Fruit fly (Drosophila melanogaster) whole organism, embryonic: ENCODE measurements around the gene Rab14.
A peak's percentile ranks its signal among the peaks of the same experiment; 100 is the strongest.

ENCODE experiments used
- Ada2b ChIP-seq: fragments of 200-800 bp; sonication (Bioruptor generic); IDR thresholded peaks from 2 replicates; pipeline ENCODE4 v1.3.6; 2022; ENCODE audit warnings: missing biosample characterization, missing genetic modification characterization
- Atf3 ChIP-seq: fragments of 200-800 bp; sonication (Bioruptor generic); optimal IDR thresholded peaks from 3 replicates; lab custom pipeline; 2016; ENCODE audit warnings: missing biosample characterization, missing genetic modification characterization
- Awh ChIP-seq: fragments of 200-800 bp; sonication (Bioruptor generic); IDR thresholded peaks from 2 replicates; pipeline ENCODE4, ENCODE4 v1.3.6; 2022; ENCODE audit warnings: missing biosample characterization, missing genetic modification characterization
- CG10267 ChIP-seq: fragments of 200-800 bp; sonication (Bioruptor generic); optimal IDR thresholded peaks from 2 replicates; lab custom pipeline; 2018; ENCODE audit warnings: missing biosample characterization, mild to moderate bottlenecking, missing genetic modification characterization, moderate library complexity
- CG12104 ChIP-seq: fragments of 200-800 bp; sonication (Bioruptor generic); optimal IDR thresholded peaks from 3 replicates; lab custom pipeline; 2016; ENCODE audit warnings: missing biosample characterization, missing genetic modification characterization
- CG13287 ChIP-seq: fragments of 200-800 bp; sonication (Bioruptor generic); IDR thresholded peaks from 2 replicates; pipeline ENCODE4 v1.3.6; 2022; ENCODE audit warnings: missing biosample characterization, missing genetic modification characterization; ENCODE audit not compliant: partially characterized antibody
- CG14667 ChIP-seq: fragments of 200-800 bp; sonication (Bioruptor generic); IDR thresholded peaks from 2 replicates; pipeline ENCODE4 v1.3.6; 2022; ENCODE audit warnings: missing biosample characterization, missing genetic modification characterization
- CG15073 ChIP-seq: fragments of 200-800 bp; sonication (Bioruptor generic); optimal IDR thresholded peaks from 2 replicates; lab custom pipeline; 2016; ENCODE audit warnings: missing biosample characterization, missing genetic modification characterization
- CG15601 ChIP-seq: fragments of 200-800 bp; sonication (Bioruptor generic); optimal IDR thresholded peaks from 3 replicates; lab custom pipeline; 2019; ENCODE audit warnings: missing biosample characterization, mild to moderate bottlenecking, missing genetic modification characterization, moderate library complexity
- CG17912 ChIP-seq: fragments of 200-800 bp; sonication (Bioruptor generic); optimal IDR thresholded peaks from 2 replicates; lab custom pipeline; 2018; ENCODE audit warnings: missing biosample characterization, mild to moderate bottlenecking, missing genetic modification characterization
- CG18011 ChIP-seq: fragments of 200-800 bp; sonication (Bioruptor generic); optimal IDR thresholded peaks from 2 replicates; lab custom pipeline; 2017; ENCODE audit warnings: missing biosample characterization, missing genetic modification characterization, mild to moderate bottlenecking, moderate library complexity, missing genotype
- CG18619 ChIP-seq: fragments of 200-800 bp; sonication (Bioruptor generic); optimal IDR thresholded peaks from 3 replicates; lab custom pipeline; 2017; ENCODE audit warnings: missing biosample characterization, mild to moderate bottlenecking, missing genetic modification characterization
- CG2678 ChIP-seq: fragments of 200-800 bp; sonication (Bioruptor generic); optimal IDR thresholded peaks from 3 replicates; lab custom pipeline; 2019; ENCODE audit warnings: missing biosample characterization, mild to moderate bottlenecking, missing genetic modification characterization, moderate library complexity
- CG2875 ChIP-seq: fragments of 200-800 bp; sonication (Bioruptor generic); optimal IDR thresholded peaks from 2 replicates; lab custom pipeline; 2017; ENCODE audit warnings: missing biosample characterization, mild to moderate bottlenecking, missing genetic modification characterization, missing genetic modification reagents
- CG6689 ChIP-seq: fragments of 200-800 bp; sonication (Bioruptor generic); IDR thresholded peaks from 2 replicates; pipeline ENCODE4 v1.3.6; 2022; ENCODE audit warnings: missing biosample characterization, missing genetic modification characterization
- CG7357 ChIP-seq: fragments of 200-800 bp; sonication (Bioruptor generic); IDR thresholded peaks from 3 replicates; pipeline ENCODE4 v1.3.6; 2022; ENCODE audit warnings: missing biosample characterization, missing genetic modification characterization
- CG9215 ChIP-seq: fragments of 200-800 bp; sonication (Bioruptor generic); IDR thresholded peaks from 2 replicates; pipeline ENCODE4 v1.3.6; 2022; ENCODE audit warnings: missing biosample characterization, missing genetic modification characterization
- CG9817 ChIP-seq: fragments of 200-800 bp; sonication (Bioruptor generic); optimal IDR thresholded peaks from 2 replicates; lab custom pipeline; 2018; ENCODE audit warnings: missing biosample characterization, mild to moderate bottlenecking, missing genetic modification characterization, moderate library complexity
- CG9876 ChIP-seq: fragments of 200-800 bp; sonication (Bioruptor generic); optimal IDR thresholded peaks from 2 replicates; lab custom pipeline; 2016; ENCODE audit warnings: missing biosample characterization, missing genetic modification characterization
- CkIIα-i1 ChIP-seq: fragments of 200-800 bp; sonication (Bioruptor generic); IDR thresholded peaks from 2 replicates; pipeline ENCODE4 v1.3.6; 2022; ENCODE audit warnings: missing biosample characterization, missing genetic modification characterization
- CoRest ChIP-seq: fragments of 200-800 bp; sonication (Bioruptor generic); optimal IDR thresholded peaks from 3 replicates; lab custom pipeline; 2018; ENCODE audit warnings: missing biosample characterization, mild to moderate bottlenecking, missing genetic modification characterization, moderate library complexity
- Dref ChIP-seq: fragments of 200-800 bp; sonication (Bioruptor generic); IDR thresholded peaks from 2 replicates; pipeline ENCODE4 v1.3.6; 2022; ENCODE audit warnings: missing biosample characterization, missing genetic modification characterization
- HLH3B ChIP-seq: fragments of 200-800 bp; sonication (Bioruptor generic); IDR thresholded peaks from 2 replicates; pipeline ENCODE4 v1.3.6; 2022; ENCODE audit warnings: missing biosample characterization, missing genetic modification characterization
- NfI ChIP-seq: fragments of 200-800 bp; sonication (Bioruptor generic); optimal IDR thresholded peaks from 3 replicates; lab custom pipeline; 2018; ENCODE audit warnings: missing biosample characterization, mild to moderate bottlenecking, missing genetic modification characterization, moderate library complexity
- Ssrp ChIP-seq: fragments of 200-800 bp; sonication (Bioruptor generic); optimal IDR thresholded peaks from 2 replicates; lab custom pipeline; 2018; ENCODE audit warnings: missing biosample characterization, mild to moderate bottlenecking, missing genetic modification characterization, moderate library complexity
- Stat92E ChIP-seq, 3 experiments: fragments of >200 bp in 2 of 3; fragments of 200-800 bp in 1 of 3; sonication (Bioruptor generic) in 1 of 3; optimal IDR thresholded peaks; 2 replicates each; lab custom pipeline; 2017 to 2019; ENCODE audit warnings: missing biosample characterization in 3 of 3, missing genetic modification characterization in 3 of 3, mild to moderate bottlenecking in 1 of 3, moderate library complexity in 1 of 3
- Trl ChIP-seq, 3 experiments: fragments of >200 bp in 2 of 3; fragments of 200-800 bp in 1 of 3; sonication (Bioruptor generic) in 1 of 3; optimal IDR thresholded peaks; 2 replicates in 1 of 3; 3 replicates in 2 of 3; lab custom pipeline; 2016 to 2017; ENCODE audit warnings: missing biosample characterization in 1 of 3, missing genetic modification characterization in 1 of 3
- az2 ChIP-seq: fragments of 200-800 bp; sonication (Bioruptor generic); optimal IDR thresholded peaks from 3 replicates; lab custom pipeline; 2016; ENCODE audit warnings: missing biosample characterization, missing genetic modification characterization
- bowl ChIP-seq: fragments of 200-800 bp; sonication (Bioruptor generic); IDR thresholded peaks from 2 replicates; pipeline ENCODE4 v1.3.6; 2022; ENCODE audit warnings: missing biosample characterization, missing genetic modification characterization
- dm ChIP-seq: fragments of 200-800 bp; sonication (Bioruptor generic); optimal IDR thresholded peaks from 3 replicates; lab custom pipeline; 2016; ENCODE audit warnings: missing biosample characterization, missing genetic modification characterization
- dysf ChIP-seq: fragments of 200-800 bp; sonication (Bioruptor generic); IDR thresholded peaks from 3 replicates; pipeline ENCODE4 v1.3.6; 2022; ENCODE audit warnings: missing biosample characterization, missing genetic modification characterization
- ewg ChIP-seq: fragments of 200-800 bp; sonication (Bioruptor generic); optimal IDR thresholded peaks from 3 replicates; lab custom pipeline; 2017; ENCODE audit warnings: mild to moderate bottlenecking, missing biosample characterization, missing genetic modification reagents, missing genetic modification characterization
- gcm ChIP-seq: fragments of 200-800 bp; sonication (Bioruptor generic); optimal IDR thresholded peaks from 2 replicates; lab custom pipeline; 2019; ENCODE audit warnings: missing biosample characterization, mild to moderate bottlenecking, missing genetic modification characterization, moderate library complexity
- gsb ChIP-seq: fragments of 200-800 bp; sonication (Bioruptor generic); IDR thresholded peaks from 2 replicates; pipeline ENCODE4 v1.3.6; 2022; ENCODE audit warnings: missing biosample characterization, missing genetic modification characterization
- lab ChIP-seq: fragments of 200-800 bp; sonication (Bioruptor generic); optimal IDR thresholded peaks from 3 replicates; lab custom pipeline; 2017; ENCODE audit warnings: missing biosample characterization, missing genetic modification characterization, mild to moderate bottlenecking, moderate library complexity, missing genetic modification reagents
- lbe ChIP-seq: fragments of 200-800 bp; sonication (Bioruptor generic); optimal IDR thresholded peaks from 2 replicates; lab custom pipeline; 2016; ENCODE audit warnings: missing biosample characterization, mild to moderate bottlenecking, missing genetic modification characterization
- lola ChIP-seq, 3 experiments: fragments of >200 bp in 2 of 3; fragments of 200-800 bp in 1 of 3; sonication (Bioruptor generic) in 1 of 3; optimal IDR thresholded peaks; 2 replicates each; lab custom pipeline; 2017 to 2019; ENCODE audit warnings: missing biosample characterization in 3 of 3, missing genetic modification characterization in 3 of 3, mild to moderate bottlenecking in 1 of 3, moderate library complexity in 1 of 3
- maf-S ChIP-seq: fragments of 200-800 bp; sonication (Bioruptor generic); optimal IDR thresholded peaks from 2 replicates; lab custom pipeline; 2016; ENCODE audit warnings: missing biosample characterization, missing genetic modification characterization
- nerfin-1 ChIP-seq: fragments of 200-800 bp; sonication (Bioruptor generic); optimal IDR thresholded peaks from 3 replicates; lab custom pipeline; 2019; ENCODE audit warnings: missing biosample characterization, mild to moderate bottlenecking, missing genetic modification characterization, moderate library complexity
- oc ChIP-seq: fragments of 200-800 bp; sonication (Bioruptor generic); optimal IDR thresholded peaks from 2 replicates; lab custom pipeline; 2018; ENCODE audit warnings: missing biosample characterization, mild to moderate bottlenecking, missing genetic modification characterization, moderate library complexity
- pan ChIP-seq, 4 experiments: fragments of >200 bp in 3 of 4; fragments of 200-800 bp in 1 of 4; sonication (Bioruptor generic) in 1 of 4; optimal IDR thresholded peaks in 3 of 4; IDR thresholded peaks in 1 of 4; 2 replicates each; pipeline versions ENCODE4 v1.3.6 to Lab custom; 2017 to 2022; ENCODE audit warnings: missing biosample characterization in 2 of 4, missing genetic modification characterization in 2 of 4, mixed read lengths in 1 of 4
- pzg ChIP-seq: fragments of 200-800 bp; sonication (Bioruptor generic); optimal IDR thresholded peaks from 3 replicates; lab custom pipeline; 2018; ENCODE audit warnings: missing biosample characterization, mild to moderate bottlenecking, missing genetic modification characterization, moderate library complexity
- row ChIP-seq: fragments of 200-800 bp; sonication (Bioruptor generic); IDR thresholded peaks from 3 replicates; pipeline ENCODE4 v1.3.6; 2022; ENCODE audit warnings: missing biosample characterization, missing genetic modification characterization
- sens-2 ChIP-seq: fragments of 200-800 bp; sonication (Bioruptor generic); IDR thresholded peaks from 2 replicates; pipeline ENCODE4 v1.3.6; 2022; ENCODE audit warnings: missing biosample characterization, missing genetic modification characterization
- slbo ChIP-seq: fragments of 200-800 bp; sonication (Bioruptor generic); IDR thresholded peaks from 2 replicates; pipeline ENCODE4 v1.3.6; 2022; ENCODE audit warnings: missing biosample characterization, missing genetic modification characterization
- sqz ChIP-seq: fragments of 200-800 bp; sonication (Bioruptor generic); optimal IDR thresholded peaks from 3 replicates; lab custom pipeline; 2018; ENCODE audit warnings: missing biosample characterization, mild to moderate bottlenecking, missing genetic modification characterization
- ssp ChIP-seq: fragments of 200-800 bp; sonication (Bioruptor generic); IDR thresholded peaks from 2 replicates; pipeline ENCODE4 v1.3.6; 2022; ENCODE audit warnings: missing biosample characterization, missing genetic modification characterization
- tin ChIP-seq: fragments of 200-800 bp; sonication (Bioruptor generic); optimal IDR thresholded peaks from 3 replicates; lab custom pipeline; 2016; ENCODE audit warnings: missing biosample characterization, missing genetic modification characterization
- zf30C ChIP-seq: fragments of 200-800 bp; sonication (Bioruptor generic); optimal IDR thresholded peaks from 3 replicates; lab custom pipeline; 2018; ENCODE audit warnings: missing biosample characterization, mild to moderate bottlenecking, missing genetic modification characterization

Gene Rab14

dm6 chr2L:14361736-14362180 is 6.8 kb downstream of the Rab14 start, which contains the start of gene spel1 (continued):
- TF ChIP-seq CG12104 (GFP tag; lab: Kevin White, UChicago): peak; percentile 32
- TF ChIP-seq zf30C: peak; percentile 91
- TF ChIP-seq bowl (GFP tag; lab: Robert Waterston, UW): 0 out of 2 replicates have a peak, but pooled peaks have one; percentile 36
- TF ChIP-seq CG2678 (tag; lab: Kevin White, UChicago): peak; percentile 89
- peak; percentile 86 for TF ChIP-seq HLH3B (GFP tag; lab: Robert Waterston, UW)
- peak; percentile 69 for TF ChIP-seq az2 (GFP tag; lab: Kevin White, UChicago)
- peak; percentile 81 for TF ChIP-seq slbo
- TF ChIP-seq nerfin-1: peak; percentile 70
- TF ChIP-seq CG14667 (GFP tag; lab: Robert Waterston, UW): peak; percentile 70
- no peak for TF ChIP-seq Atf3 (GFP tag; lab: Kevin White, UChicago)
- TF ChIP-seq CG6689 (GFP tag; lab: Robert Waterston, UW): peak; percentile 83
- peak; percentile 51 for TF ChIP-seq CG9817 (tag; lab: Kevin White, UChicago)
- TF ChIP-seq ssp: peak; percentile 42; the same call in 1 of the 2 replicates
- TF ChIP-seq dysf (GFP tag; lab: Robert Waterston, UW): peak; percentile 81
- TF ChIP-seq gcm (GFP tag; lab: Kevin White, UChicago): peak; percentile 82
- TF ChIP-seq CG10267 (tag; lab: Kevin White, UChicago): peak; percentile 83
- TF ChIP-seq Ada2b (GFP tag; lab: Robert Waterston, UW): peak; percentile 78
- TF ChIP-seq tin: peak; percentile 67
- peak; percentile 83 for TF ChIP-seq Awh
- TF ChIP-seq Ssrp (tag; lab: Kevin White, UChicago): peak; percentile 81
- peak; percentile 40; the same call in 1 of the 2 replicates for TF ChIP-seq gsb (GFP tag; lab: Robert Waterston, UW)
- peak; percentile 58 for TF ChIP-seq CG15601 (tag; lab: Kevin White, UChicago)
- peak in 1 of 3 experiments; percentile 82 for TF ChIP-seq lola (GFP tag; optimal IDR thresholded peaks at IDR 0.05; lab: Kevin White, UChicago)
- no peak for TF ChIP-seq CG13287 (GFP tag; lab: Robert Waterston, UW)
- TF ChIP-seq lab: peak; percentile 80
- TF ChIP-seq pan (optimal IDR thresholded peaks at IDR 0.05; lab: Kevin White, UChicago): no peak
- peak in 1 of 2 experiments; percentile 85 for TF ChIP-seq pan (GFP tag; optimal IDR thresholded peaks at IDR 0.05 in 1 of 2, IDR thresholded peaks at IDR 0.05 in 1 of 2)
- TF ChIP-seq Dref (GFP tag; lab: Robert Waterston, UW): no peak
- TF ChIP-seq ewg (GFP tag; lab: Kevin White, UChicago): peak; percentile 34
- TF ChIP-seq CG2875 (GFP tag; lab: Kevin White, UChicago): peak; percentile 16
- peak; percentile 8 for TF ChIP-seq maf-S
- no peak for TF ChIP-seq Trl (optimal IDR thresholded peaks at IDR 0.05; lab: Kevin White, UChicago)
- TF ChIP-seq Trl (GFP tag; optimal IDR thresholded peaks at IDR 0.05; lab: Kevin White, UChicago): peak; percentile 10
- TF ChIP-seq CG17912 (GFP tag; lab: Kevin White, UChicago): no peak
- TF ChIP-seq CG18619 (GFP tag; lab: Kevin White, UChicago): peak; percentile 64
- no peak for TF ChIP-seq CG9876 (GFP tag; lab: Kevin White, UChicago)
- TF ChIP-seq CG9215 (GFP tag; lab: Robert Waterston, UW): peak; percentile 57
- peak; percentile 55; the same call in 1 of the 3 replicates for TF ChIP-seq CG7357
- peak; percentile 28 for TF ChIP-seq CG18011 (GFP tag; lab: Kevin White, UChicago)
- TF ChIP-seq sens-2 (GFP tag; lab: Robert Waterston, UW): peak; percentile 56
- peak; percentile 48 for TF ChIP-seq sqz
- no peak for TF ChIP-seq lbe (GFP tag; lab: Kevin White, UChicago)
- TF ChIP-seq dm (GFP tag; lab: Kevin White, UChicago): no peak
- TF ChIP-seq Stat92E (GFP tag; optimal IDR thresholded peaks at IDR 0.05; lab: Kevin White, UChicago): peak in 1 of 3 experiments; percentile 10
- TF ChIP-seq CG15073: no peak
- no peak for TF ChIP-seq CkIIα-i1 (GFP tag; lab: Robert Waterston, UW)
- peak; percentile 90 for TF ChIP-seq CoRest (tag; lab: Kevin White, UChicago)
- TF ChIP-seq pzg (GFP tag; lab: Kevin White, UChicago): peak; percentile 48
- TF ChIP-seq oc (tag; lab: Kevin White, UChicago): peak; percentile 60
- TF ChIP-seq row (GFP tag; lab: Robert Waterston, UW): peak; percentile 85
- peak; percentile 44 for TF ChIP-seq NfI (GFP tag; lab: Kevin White, UChicago)
